Worm (Caenorhabditis elegans) whole organism, L4/young adult: ENCODE results near the gene txt-12.

Experiments used
- dao-5 ChIP-seq: sonication (generic microtip); optimal IDR thresholded peaks from 2 replicates; lab custom pipeline; 2016; ENCODE audit warnings: missing genotype, missing genetic modification characterization, moderate library complexity, missing compliant biosample characterization
- him-1 ChIP-seq: sonication (generic microtip); optimal IDR thresholded peaks from 2 replicates; lab custom pipeline; 2016; ENCODE audit warnings: missing genotype, missing genetic modification reagents, missing genetic modification characterization, missing compliant biosample characterization

DNA sequence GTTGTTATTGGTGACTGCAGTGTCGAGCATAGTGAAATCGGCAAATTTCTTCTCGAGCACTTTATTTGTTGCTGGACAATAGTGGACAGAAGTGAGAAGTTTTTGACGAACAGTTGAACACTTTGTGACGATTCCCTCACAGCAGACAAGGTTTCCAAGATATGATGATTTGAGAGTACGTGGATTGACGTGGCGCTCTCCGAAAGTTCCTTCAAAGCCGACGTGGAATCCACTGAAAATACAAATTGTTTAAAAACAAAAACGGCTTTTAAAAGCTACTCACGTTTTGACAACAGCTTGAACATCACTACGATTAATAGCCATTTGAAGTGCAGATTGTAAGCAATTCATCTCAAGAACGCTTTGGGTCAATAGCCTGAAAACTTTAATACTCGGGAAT lies 33.8 kb upstream of the txt-12 start:
- TF ChIP-seq him-1 (tag; lab: Kevin White, UChicago) (no peak), dao-5 (no peak)
